Fruit fly (Drosophila melanogaster): ENCODE data around the gene SmE.
A peak's percentile ranks its signal among the peaks of the same experiment; 100 is the strongest.

DNA sequence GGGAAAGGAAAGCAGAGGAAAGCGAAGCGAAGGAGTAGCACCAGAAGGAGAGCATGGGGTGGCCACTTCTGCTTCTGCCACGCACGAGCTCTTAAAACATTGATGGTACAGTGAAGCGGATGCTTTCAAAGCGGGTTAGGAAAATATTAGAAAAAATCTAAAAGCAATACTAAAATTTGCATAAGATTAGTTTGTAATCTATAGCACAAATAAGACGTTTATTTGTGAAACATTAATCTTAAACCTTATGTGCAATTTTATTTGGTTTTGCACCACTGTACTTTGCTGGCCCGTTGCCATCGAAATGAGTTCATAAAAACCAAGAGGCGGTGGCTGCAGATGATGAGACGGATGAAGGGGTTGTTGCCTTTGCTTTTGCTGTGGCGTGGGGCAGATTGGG is 40.1 kb upstream of the SmE start:
- peak; percentile 35 for TF ChIP-seq CG14711 (tag; optimal IDR thresholded peaks at IDR 0.05)
- no peak for TF ChIP-seq Crg-1 (GFP tag; optimal IDR thresholded peaks at IDR 0.05)
- no peak for TF ChIP-seq toe (GFP tag; optimal IDR thresholded peaks at IDR 0.05)
- TF ChIP-seq tj (GFP tag; optimal IDR thresholded peaks at IDR 0.05): no peak
- TF ChIP-seq CG5204 (GFP tag; optimal IDR thresholded peaks at IDR 0.05): peak; percentile 20
- no peak for TF ChIP-seq Clk (GFP tag; optimal IDR thresholded peaks at IDR 0.05)
- TF ChIP-seq bab1 (GFP tag; optimal IDR thresholded peaks at IDR 0.05): no peak
- TF ChIP-seq CG1620 (GFP tag; optimal IDR thresholded peaks at IDR 0.05): no peak
- peak; percentile 56 for TF ChIP-seq CG33017 (tag; optimal IDR thresholded peaks at IDR 0.05)
- TF ChIP-seq kay (GFP tag; ENCODE audit: borderline replicate concordance): no peak
- no peak for TF ChIP-seq pad (GFP tag; optimal IDR thresholded peaks at IDR 0.05)
- TF ChIP-seq CG7045 (GFP tag; optimal IDR thresholded peaks at IDR 0.05): no peak
- no peak for TF ChIP-seq cic (GFP tag; optimal IDR thresholded peaks at IDR 0.05)
- peak; percentile 36 for TF ChIP-seq CG12768 (GFP tag; optimal IDR thresholded peaks at IDR 0.05)
